Worm (Caenorhabditis elegans): ENCODE data around the gene srg-30.

- no peak for TF ChIP-seq cebp-2 (GFP tag; IDR thresholded peaks at IDR 0.05)
- no peak for TF ChIP-seq F57A8.1 (GFP tag; optimal IDR thresholded peaks at IDR 0.05)
- TF ChIP-seq nhr-179 (tag; optimal IDR thresholded peaks at IDR 0.05): no peak
Measured at ce11 chrV:6732995-6733394, 14.9 kb upstream of the srg-30 start, which contains the start of gene grl-8.
